Worm (Caenorhabditis elegans): Measurements from ENCODE around the gene ZC155.2.

The ZC155.2 gene

ce11 chrIII:5173139-5173538, 45.6 kb upstream of the ZC155.2 start, which contains the start of gene emb-1:
Gene emb-1 (plus strand): TSS chrIII:5173439.
- TF ChIP-seq ceh-39 (tag; optimal IDR thresholded peaks at IDR 0.05) (no peak), hlh-1 (tag; optimal IDR thresholded peaks at IDR 0.05) (no peak), nhr-237 (tag; optimal IDR thresholded peaks at IDR 0.05) (no peak), mls-2 (tag; optimal IDR thresholded peaks at IDR 0.05) (no peak), mab-5 (tag; optimal IDR thresholded peaks at IDR 0.05) (no peak), nhr-28 (tag; optimal IDR thresholded peaks at IDR 0.05) (no peak), unc-39 (tag; optimal IDR thresholded peaks at IDR 0.05) (no peak), sptf-1 (tag; optimal IDR thresholded peaks at IDR 0.05) (no peak), blmp-1 (tag; optimal IDR thresholded peaks at IDR 0.05) (no peak), lin-32 (GFP tag; optimal IDR thresholded peaks at IDR 0.05) (no peak), elt-3 (tag; optimal IDR thresholded peaks at IDR 0.05) (no peak), drap-1 (GFP tag; optimal IDR thresholded peaks at IDR 0.05) (no peak), unc-62 (GFP tag; optimal IDR thresholded peaks at IDR 0.05) (no peak), nhr-12 (tag; optimal IDR thresholded peaks at IDR 0.05) (no peak), bed-3 (GFP tag; optimal IDR thresholded peaks at IDR 0.05) (no peak), sem-2 (GFP tag; optimal IDR thresholded peaks at IDR 0.05) (no peak)

- TF ChIP-seq nhr-2 (tag; optimal IDR thresholded peaks at IDR 0.05) (no peak), flh-1 (GFP tag; optimal IDR thresholded peaks at IDR 0.05) (no peak), snpc-4 (tag; optimal IDR thresholded peaks at IDR 0.05) (no peak), unc-120 (tag; optimal IDR thresholded peaks at IDR 0.05; ENCODE audit: poor library complexity, severe bottlenecking) (no peak), bed-3 (GFP tag; optimal IDR thresholded peaks at IDR 0.05) (no peak), ceh-83 (GFP tag; optimal IDR thresholded peaks at IDR 0.05) (no peak), drap-1 (GFP tag; optimal IDR thresholded peaks at IDR 0.05) (no peak), tbx-8 (GFP tag; optimal IDR thresholded peaks at IDR 0.05) (no peak), lin-32 (GFP tag; optimal IDR thresholded peaks at IDR 0.05) (no peak), ham-2 (GFP tag; optimal IDR thresholded peaks at IDR 0.05) (no peak), lsy-2 (tag; optimal IDR thresholded peaks at IDR 0.05) (no peak), nhr-12 (tag; optimal IDR thresholded peaks at IDR 0.05) (no peak), sem-2 (GFP tag; optimal IDR thresholded peaks at IDR 0.05) (no peak), blmp-1 (tag; optimal IDR thresholded peaks at IDR 0.05) (no peak), nhr-76 (tag; optimal IDR thresholded peaks at IDR 0.05) (no peak)
These were observed 45.2 kb upstream of the ZC155.2 start, which contains the start of gene cid-1 for ce11 chrIII:5173622-5174021. Gene cid-1 (plus strand): TSS chrIII:5173922.

- TF ChIP-seq ztf-11 (tag; optimal IDR thresholded peaks at IDR 0.05) (no peak), unc-120 (tag; optimal IDR thresholded peaks at IDR 0.05; ENCODE audit: poor library complexity, severe bottlenecking) (no peak), nhr-76 (tag; optimal IDR thresholded peaks at IDR 0.05) (no peak), nhr-237 (tag; optimal IDR thresholded peaks at IDR 0.05) (no peak), ceh-83 (GFP tag; optimal IDR thresholded peaks at IDR 0.05) (no peak), blmp-1 (tag; optimal IDR thresholded peaks at IDR 0.05) (no peak), nhr-12 (tag; optimal IDR thresholded peaks at IDR 0.05) (no peak), lin-13 (tag; optimal IDR thresholded peaks at IDR 0.05) (no peak), mab-5 (tag; optimal IDR thresholded peaks at IDR 0.05) (no peak), ceh-39 (tag; optimal IDR thresholded peaks at IDR 0.05) (no peak), mep-1 (tag; optimal IDR thresholded peaks at IDR 0.05) (no peak)
These were observed 39.6 kb upstream of the ZC155.2 start for ce11 chrIII:5179166-5179565.

- TF ChIP-seq nhr-12 (tag; optimal IDR thresholded peaks at IDR 0.05) (no peak), unc-120 (tag; optimal IDR thresholded peaks at IDR 0.05; ENCODE audit: poor library complexity, severe bottlenecking) (peak; percentile 31), blmp-1 (tag; optimal IDR thresholded peaks at IDR 0.05) (no peak), drap-1 (GFP tag; optimal IDR thresholded peaks at IDR 0.05) (no peak), zip-8 (tag; optimal IDR thresholded peaks at IDR 0.05) (no peak), M03D4.4 (tag; optimal IDR thresholded peaks at IDR 0.05) (no peak)
These were observed 38.2 kb upstream of the ZC155.2 start for ce11 chrIII:5180588-5180987.

- TF ChIP-seq zip-8 (tag; optimal IDR thresholded peaks at IDR 0.05) (peak; percentile 42), unc-39 (tag; optimal IDR thresholded peaks at IDR 0.05) (no peak)
These were observed 37.6 kb upstream of the ZC155.2 start for ce11 chrIII:5181217-5181616.

- TF ChIP-seq mep-1 (tag; optimal IDR thresholded peaks at IDR 0.05), result no peak
- TF ChIP-seq sptf-1 (tag; optimal IDR thresholded peaks at IDR 0.05), result no peak
- TF ChIP-seq blmp-1 (tag; optimal IDR thresholded peaks at IDR 0.05), result no peak
- TF ChIP-seq ces-1 (GFP tag; optimal IDR thresholded peaks at IDR 0.05), result no peak
- TF ChIP-seq ztf-11 (tag; optimal IDR thresholded peaks at IDR 0.05), result no peak
- TF ChIP-seq drap-1 (GFP tag; optimal IDR thresholded peaks at IDR 0.05), result no peak
- TF ChIP-seq snpc-4 (tag; optimal IDR thresholded peaks at IDR 0.05), result no peak
- no peak for TF ChIP-seq lsy-2 (tag; optimal IDR thresholded peaks at IDR 0.05)
- no peak for TF ChIP-seq elt-1 (tag; optimal IDR thresholded peaks at IDR 0.05; ENCODE audit: borderline replicate concordance, insufficient read depth)
- no peak for TF ChIP-seq sem-2 (GFP tag; optimal IDR thresholded peaks at IDR 0.05)
- TF ChIP-seq elt-3 (tag; optimal IDR thresholded peaks at IDR 0.05), result no peak
- TF ChIP-seq cnd-1 (tag; optimal IDR thresholded peaks at IDR 0.05), result no peak
- TF ChIP-seq nhr-76 (tag; optimal IDR thresholded peaks at IDR 0.05), result no peak
- no peak for TF ChIP-seq unc-120 (tag; optimal IDR thresholded peaks at IDR 0.05; ENCODE audit: poor library complexity, severe bottlenecking)
- no peak for TF ChIP-seq bed-3 (GFP tag; optimal IDR thresholded peaks at IDR 0.05)
- no peak for TF ChIP-seq nhr-12 (tag; optimal IDR thresholded peaks at IDR 0.05)
- TF ChIP-seq ceh-83 (GFP tag; optimal IDR thresholded peaks at IDR 0.05), result no peak
- TF ChIP-seq nhr-2 (tag; optimal IDR thresholded peaks at IDR 0.05), result no peak
- no peak for TF ChIP-seq tbx-8 (GFP tag; optimal IDR thresholded peaks at IDR 0.05)
These were observed 37.1 kb upstream of the ZC155.2 start for ce11 chrIII:5181641-5182040.
